Fruit fly (Drosophila melanogaster) whole organism, embryonic: ENCODE measurements around the gene Sbp2.
A peak's percentile ranks its signal among the peaks of the same experiment; 100 is the strongest.

Experiments
- Aef1 ChIP-seq: fragments of 200-800 bp; sonication (Bioruptor generic); IDR thresholded peaks from 3 replicates; pipeline ENCODE4 v1.3.6; 2022; ENCODE audit warnings: missing biosample characterization, missing genetic modification characterization
- Bdp1 ChIP-seq: fragments of 200-800 bp; sonication (Bioruptor generic); optimal IDR thresholded peaks from 3 replicates; lab custom pipeline; 2016; ENCODE audit warnings: missing biosample characterization, missing genetic modification characterization
- Bgb ChIP-seq: fragments of 200-800 bp; sonication (Bioruptor generic); IDR thresholded peaks from 2 replicates; pipeline ENCODE4 v1.3.6; 2022; ENCODE audit warnings: missing biosample characterization, missing genetic modification characterization; ENCODE audit not compliant: partially characterized antibody
- CG10274 ChIP-seq: fragments of 200-800 bp; sonication (Bioruptor generic); optimal IDR thresholded peaks from 3 replicates; lab custom pipeline; 2017; ENCODE audit warnings: missing biosample characterization, mild to moderate bottlenecking, missing genetic modification characterization
- CG10565 ChIP-seq: fragments of 200-800 bp; sonication (Bioruptor generic); optimal IDR thresholded peaks from 3 replicates; lab custom pipeline; 2016; ENCODE audit warnings: missing biosample characterization, mild to moderate bottlenecking, missing genetic modification characterization
- CG11695 ChIP-seq: fragments of 200-800 bp; sonication (Bioruptor generic); IDR thresholded peaks from 3 replicates; pipeline ENCODE4 v1.3.6; 2022; ENCODE audit warnings: missing biosample characterization, missing genetic modification characterization
- CG12659 ChIP-seq: fragments of 200-800 bp; sonication (Bioruptor generic); optimal IDR thresholded peaks from 3 replicates; lab custom pipeline; 2017; ENCODE audit warnings: mild to moderate bottlenecking, missing biosample characterization, missing genetic modification reagents, missing genetic modification characterization
- CG14860 ChIP-seq: fragments of 200-800 bp; sonication (Bioruptor generic); IDR thresholded peaks from 3 replicates; pipeline ENCODE4 v1.3.6; 2022; ENCODE audit warnings: missing biosample characterization, missing genetic modification characterization; ENCODE audit not compliant: partially characterized antibody
- CG15073 ChIP-seq: fragments of 200-800 bp; sonication (Bioruptor generic); optimal IDR thresholded peaks from 2 replicates; lab custom pipeline; 2016; ENCODE audit warnings: missing biosample characterization, missing genetic modification characterization
- CG18619 ChIP-seq: fragments of 200-800 bp; sonication (Bioruptor generic); optimal IDR thresholded peaks from 3 replicates; lab custom pipeline; 2017; ENCODE audit warnings: missing biosample characterization, mild to moderate bottlenecking, missing genetic modification characterization
- CG2129 ChIP-seq: fragments of 200-800 bp; sonication (Bioruptor generic); IDR thresholded peaks from 2 replicates; pipeline ENCODE4 v1.3.6; 2022; ENCODE audit warnings: missing biosample characterization, missing genetic modification characterization; ENCODE audit not compliant: partially characterized antibody
- CG33557 ChIP-seq: fragments of 200-800 bp; sonication (Bioruptor generic); optimal IDR thresholded peaks from 2 replicates; lab custom pipeline; 2019; ENCODE audit warnings: missing biosample characterization, mild to moderate bottlenecking, missing genetic modification characterization, moderate library complexity
- CG7372 ChIP-seq: fragments of 200-800 bp; sonication (Bioruptor generic); IDR thresholded peaks from 2 replicates; pipeline ENCODE4 v1.3.6; 2022; ENCODE audit warnings: missing biosample characterization, missing genetic modification characterization
- CG7928 ChIP-seq: fragments of 200-800 bp; sonication (Bioruptor generic); optimal IDR thresholded peaks from 2 replicates; lab custom pipeline; 2017; ENCODE audit warnings: missing biosample characterization, mild to moderate bottlenecking, missing genetic modification characterization
- CG7963 ChIP-seq: fragments of 200-800 bp; sonication (Bioruptor generic); IDR thresholded peaks from 3 replicates; pipeline ENCODE4 v1.3.6; 2022; ENCODE audit warnings: missing biosample characterization, missing genetic modification characterization; ENCODE audit not compliant: partially characterized antibody
- CG9437 ChIP-seq: fragments of 200-800 bp; sonication (Bioruptor generic); optimal IDR thresholded peaks from 2 replicates; lab custom pipeline; 2018; ENCODE audit warnings: missing biosample characterization, mild to moderate bottlenecking, missing genetic modification characterization
- CG9609 ChIP-seq: fragments of 200-800 bp; sonication (Bioruptor generic); optimal IDR thresholded peaks from 3 replicates; lab custom pipeline; 2016; ENCODE audit warnings: missing biosample characterization, missing genetic modification characterization
- CG9817 ChIP-seq: fragments of 200-800 bp; sonication (Bioruptor generic); optimal IDR thresholded peaks from 2 replicates; lab custom pipeline; 2018; ENCODE audit warnings: missing biosample characterization, mild to moderate bottlenecking, missing genetic modification characterization, moderate library complexity
- CkIIα-i1 ChIP-seq: fragments of 200-800 bp; sonication (Bioruptor generic); IDR thresholded peaks from 2 replicates; pipeline ENCODE4 v1.3.6; 2022; ENCODE audit warnings: missing biosample characterization, missing genetic modification characterization
- Dad ChIP-seq: fragments of 200-800 bp; sonication (Bioruptor generic); optimal IDR thresholded peaks from 3 replicates; lab custom pipeline; 2016; ENCODE audit warnings: missing biosample characterization, missing genetic modification characterization
- Doc2 ChIP-seq: fragments of 200-800 bp; sonication (Bioruptor generic); IDR thresholded peaks from 2 replicates; pipeline ENCODE4 v1.3.6; 2022; ENCODE audit warnings: missing biosample characterization, missing genetic modification characterization
- Eip74EF ChIP-seq, 2 experiments: fragments of 200-800 bp in 1 of 2; fragments of >200 bp in 1 of 2; sonication (Bioruptor generic) in 1 of 2; optimal IDR thresholded peaks; 2 replicates each; lab custom pipeline; 2017 to 2019; ENCODE audit warnings: missing biosample characterization in 2 of 2, missing genetic modification characterization in 2 of 2, mild to moderate bottlenecking in 1 of 2, moderate library complexity in 1 of 2
- Hr3 ChIP-seq: fragments of 200-800 bp; sonication (Bioruptor generic); optimal IDR thresholded peaks from 3 replicates; lab custom pipeline; 2016; ENCODE audit warnings: missing biosample characterization, missing genetic modification characterization
- Med ChIP-seq: fragments of 200-800 bp; sonication (Bioruptor generic); peaks from one replicate; lab custom pipeline; 2016; ENCODE audit warnings: missing biosample characterization, missing genetic modification characterization, mild to moderate bottlenecking, inconsistent platforms, moderate library complexity
- NFAT ChIP-seq: fragments of 200-800 bp; sonication (Bioruptor generic); IDR thresholded peaks from 2 replicates; pipeline ENCODE4 v1.3.6; 2022; ENCODE audit warnings: missing biosample characterization, missing genetic modification characterization
- Nf-YB ChIP-seq: fragments of 200-800 bp; sonication (Bioruptor generic); optimal IDR thresholded peaks from 3 replicates; lab custom pipeline; 2019; ENCODE audit warnings: missing biosample characterization, mild to moderate bottlenecking, missing genetic modification characterization, moderate library complexity
- Oli ChIP-seq: fragments of 200-800 bp; sonication (Bioruptor generic); optimal IDR thresholded peaks from 2 replicates; lab custom pipeline; 2018; ENCODE audit warnings: missing biosample characterization, mild to moderate bottlenecking, missing genetic modification characterization, moderate library complexity
- Pdp1 ChIP-seq, 2 experiments: fragments of 200-800 bp; sonication (Bioruptor generic); optimal IDR thresholded peaks; 3 replicates each; lab custom pipeline; 2016; ENCODE audit warnings: missing biosample characterization in 2 of 2, missing genetic modification characterization in 2 of 2, mild to moderate bottlenecking in 1 of 2, moderate library complexity in 1 of 2
- Sox102F ChIP-seq: fragments of 200-800 bp; sonication (Bioruptor generic); optimal IDR thresholded peaks from 2 replicates; lab custom pipeline; 2018; ENCODE audit warnings: missing biosample characterization, mild to moderate bottlenecking, missing genetic modification characterization, moderate library complexity
- Sry-β ChIP-seq: fragments of 200-800 bp; sonication (Bioruptor generic); optimal IDR thresholded peaks from 2 replicates; lab custom pipeline; 2018; ENCODE audit warnings: missing biosample characterization, mild to moderate bottlenecking, missing genetic modification characterization, moderate library complexity
- Sry-δ ChIP-seq: fragments of 200-800 bp; sonication (Bioruptor generic); optimal IDR thresholded peaks from 2 replicates; lab custom pipeline; 2016; ENCODE audit warnings: missing biosample characterization, missing genetic modification characterization
- Stat92E ChIP-seq, 3 experiments: fragments of >200 bp in 2 of 3; fragments of 200-800 bp in 1 of 3; sonication (Bioruptor generic) in 1 of 3; optimal IDR thresholded peaks; 2 replicates each; lab custom pipeline; 2017 to 2019; ENCODE audit warnings: missing biosample characterization in 3 of 3, missing genetic modification characterization in 3 of 3, mild to moderate bottlenecking in 1 of 3, moderate library complexity in 1 of 3
- ash1 ChIP-seq: fragments of 200-800 bp; sonication (Bioruptor generic); optimal IDR thresholded peaks from 2 replicates; lab custom pipeline; 2018; ENCODE audit warnings: missing biosample characterization, mild to moderate bottlenecking, missing genetic modification characterization
- crol ChIP-seq: fragments of 200-800 bp; sonication (Bioruptor generic); IDR thresholded peaks from 2 replicates; pipeline ENCODE4 v1.3.6; 2022; ENCODE audit warnings: missing biosample characterization, missing genetic modification characterization
- disco-r ChIP-seq: fragments of 200-800 bp; sonication (Bioruptor generic); optimal IDR thresholded peaks from 2 replicates; lab custom pipeline; 2016; ENCODE audit warnings: missing biosample characterization, missing genetic modification characterization
- ems ChIP-seq: fragments of 200-800 bp; sonication (Bioruptor generic); optimal IDR thresholded peaks from 3 replicates; lab custom pipeline; 2016; ENCODE audit warnings: missing biosample characterization, missing genetic modification characterization
- esg ChIP-seq: fragments of 200-800 bp; sonication (Bioruptor generic); conservative IDR thresholded peaks from 2 replicates; pipeline ENCODE4 v1.3.6; 2022; ENCODE audit warnings: missing biosample characterization, missing genetic modification characterization
- grau ChIP-seq: fragments of 200-800 bp; optimal IDR thresholded peaks from 3 replicates; lab custom pipeline; 2019; ENCODE audit warnings: missing biosample characterization, mild to moderate bottlenecking, missing genetic modification characterization, moderate library complexity
- gt ChIP-seq: fragments of 200-800 bp; sonication (Bioruptor generic); IDR thresholded peaks from 2 replicates; pipeline ENCODE4 v1.3.6; 2022; ENCODE audit warnings: missing biosample characterization, missing genetic modification characterization
- nerfin-1 ChIP-seq: fragments of 200-800 bp; sonication (Bioruptor generic); optimal IDR thresholded peaks from 3 replicates; lab custom pipeline; 2019; ENCODE audit warnings: missing biosample characterization, mild to moderate bottlenecking, missing genetic modification characterization, moderate library complexity
- nerfin-2 ChIP-seq: fragments of 200-800 bp; sonication (Bioruptor generic); IDR thresholded peaks from 2 replicates; pipeline ENCODE4 v1.3.6; 2022; ENCODE audit warnings: missing biosample characterization, missing genetic modification characterization; ENCODE audit not compliant: partially characterized antibody
- onecut ChIP-seq: fragments of 200-800 bp; sonication (Bioruptor generic); IDR thresholded peaks from 2 replicates; pipeline ENCODE4 v1.3.6; 2022; ENCODE audit warnings: missing biosample characterization, missing genetic modification characterization
- pnt ChIP-seq: fragments of 200-800 bp; sonication (Bioruptor generic); optimal IDR thresholded peaks from 3 replicates; lab custom pipeline; 2016; ENCODE audit warnings: missing biosample characterization, missing genetic modification characterization
- psq ChIP-seq: fragments of 200-800 bp; sonication (Bioruptor generic); optimal IDR thresholded peaks from 2 replicates; lab custom pipeline; 2017; ENCODE audit warnings: missing biosample characterization, missing genetic modification characterization
- sens-2 ChIP-seq: fragments of 200-800 bp; sonication (Bioruptor generic); IDR thresholded peaks from 2 replicates; pipeline ENCODE4 v1.3.6; 2022; ENCODE audit warnings: missing biosample characterization, missing genetic modification characterization
- tup ChIP-seq: fragments of 200-800 bp; sonication (Bioruptor generic); optimal IDR thresholded peaks from 2 replicates; lab custom pipeline; 2016; ENCODE audit warnings: missing biosample characterization, mild to moderate bottlenecking, missing genetic modification characterization, moderate library complexity
- vnd ChIP-seq: fragments of 200-800 bp; sonication (Bioruptor generic); IDR thresholded peaks from 3 replicates; pipeline ENCODE4 v1.3.6; 2022; ENCODE audit warnings: missing biosample characterization, missing genetic modification characterization; ENCODE audit not compliant: partially characterized antibody

Gene Sbp2

dm6 chr3L:8340264-8341095 lies 36.5 kb downstream of the Sbp2 start, which contains the start of the genes Prim1 and CG7083 (continued):
- TF ChIP-seq vnd (GFP tag; lab: Robert Waterston, UW) (no peak), CG10274 (GFP tag; lab: Kevin White, UChicago) (no peak), CG9817 (tag; lab: Kevin White, UChicago) (peak; percentile 43), esg (GFP tag; lab: Robert Waterston, UW) (no peak), gt (GFP tag; lab: Robert Waterston, UW) (no peak), sens-2 (0 out of 2 replicates have a peak, but pooled peaks have one; percentile 20), CG9609 (GFP tag; lab: Kevin White, UChicago) (peak; percentile 62), CG2129 (GFP tag; lab: Robert Waterston, UW) (no peak), CkIIα-i1 (no peak), Aef1 (GFP tag; lab: Robert Waterston, UW) (peak; percentile 22; the same call in 1 of the 3 replicates), NFAT (GFP tag; lab: Robert Waterston, UW) (no peak), CG11695 (GFP tag; lab: Robert Waterston, UW) (0 out of 3 replicates have a peak, but pooled peaks have one; percentile 6), Pdp1 (GFP tag; optimal IDR thresholded peaks at IDR 0.05; lab: Kevin White, UChicago) (peak; percentile 57 to 90), pnt (GFP tag; lab: Kevin White, UChicago) (peak; percentile 33), CG9437 (GFP tag; lab: Kevin White, UChicago) (peak; percentile 46), CG15073 (GFP tag; lab: Kevin White, UChicago) (no peak), ems (GFP tag; lab: Kevin White, UChicago) (peak; percentile 25), Oli (tag; lab: Kevin White, UChicago) (peak; percentile 45), CG12659 (GFP tag; lab: Kevin White, UChicago) (peak; percentile 47), disco-r (no peak), Sry-β (GFP tag; lab: Kevin White, UChicago) (no peak), ash1 (GFP tag; lab: Kevin White, UChicago) (no peak), CG18619 (GFP tag; lab: Kevin White, UChicago) (peak; percentile 64), nerfin-1 (tag; lab: Kevin White, UChicago) (peak; percentile 46), Stat92E (GFP tag; optimal IDR thresholded peaks at IDR 0.05; lab: Kevin White, UChicago) (no peak), Doc2 (GFP tag; lab: Robert Waterston, UW) (no peak), grau (tag; lab: Kevin White, UChicago) (peak; percentile 52), CG10565 (no peak), CG33557 (peak; percentile 38), Sry-δ (peak; percentile 63), CG7372 (no peak), nerfin-2 (GFP tag; lab: Robert Waterston, UW) (no peak), Hr3 (peak; percentile 49), Eip74EF (GFP tag; optimal IDR thresholded peaks at IDR 0.05; lab: Kevin White, UChicago) (no peak), CG14860 (no peak), tup (peak; percentile 24), CG7963 (GFP tag; lab: Robert Waterston, UW) (no peak), Sox102F (GFP tag; lab: Kevin White, UChicago) (peak; percentile 53), Med (GFP tag; lab: Kevin White, UChicago) (peak; percentile 94), crol (GFP tag; lab: Robert Waterston, UW) (no peak), Bgb (GFP tag; lab: Robert Waterston, UW) (peak; percentile 29; the same call in 1 of the 2 replicates), CG7928 (peak; percentile 10), Bdp1 (GFP tag; lab: Kevin White, UChicago) (peak; percentile 43), Nf-YB (GFP tag; lab: Kevin White, UChicago) (no peak), onecut (peak; percentile 24; the same call in 1 of the 2 replicates), Dad (GFP tag; lab: Kevin White, UChicago) (peak; percentile 31), psq (GFP tag; lab: Kevin White, UChicago) (peak; percentile 14)
